Worm (Caenorhabditis elegans) whole organism, late embryonic: ENCODE measurements around the gene npr-28.

Experiments
- C08G9.2 ChIP-seq: sonication (generic microtip); optimal IDR thresholded peaks from 2 replicates; lab custom pipeline; 2016; ENCODE audit warnings: mild to moderate bottlenecking, missing genetic modification characterization, moderate library complexity, missing compliant biosample characterization
- K02D7.2 ChIP-seq: sonication (generic microtip); optimal IDR thresholded peaks from 2 replicates; lab custom pipeline; 2017; ENCODE audit warnings: mild to moderate bottlenecking, missing genetic modification characterization, missing compliant biosample characterization
- T23F11.4 ChIP-seq: fragments of 200-800 bp; sonication (Bioruptor generic); optimal IDR thresholded peaks from 2 replicates; lab custom pipeline; 2018; ENCODE audit warnings: mild to moderate bottlenecking, missing genetic modification characterization, missing compliant biosample characterization
- ceh-18 ChIP-seq: sonication (generic microtip); optimal IDR thresholded peaks from 2 replicates; lab custom pipeline; 2016; ENCODE audit warnings: missing genetic modification characterization, missing compliant biosample characterization
- ceh-2 ChIP-seq: sonication (generic microtip); optimal IDR thresholded peaks from 2 replicates; lab custom pipeline; 2016; ENCODE audit warnings: missing genotype, missing genetic modification characterization, missing compliant biosample characterization
- ceh-24 ChIP-seq: sonication (generic microtip); optimal IDR thresholded peaks from 2 replicates; lab custom pipeline; 2016; ENCODE audit warnings: mild to moderate bottlenecking, missing genetic modification characterization, missing compliant biosample characterization
- ceh-45 ChIP-seq: fragments of 200-800 bp; sonication (Bioruptor generic); IDR thresholded peaks from 2 replicates; pipeline ENCODE4 v1.3.6; 2022; ENCODE audit warnings: missing genetic modification reagents, missing genetic modification characterization, missing compliant biosample characterization
- ceh-6 ChIP-seq: fragments of 200-800 bp; sonication (Bioruptor generic); optimal IDR thresholded peaks from 2 replicates; lab custom pipeline; 2018; ENCODE audit warnings: mild to moderate bottlenecking, missing genetic modification characterization, missing compliant biosample characterization
- che-1 ChIP-seq: sonication (generic microtip); optimal IDR thresholded peaks from 2 replicates; lab custom pipeline; 2016; ENCODE audit warnings: mild to moderate bottlenecking, missing genetic modification characterization, missing compliant biosample characterization
- dmd-4 ChIP-seq: sonication (generic microtip); optimal IDR thresholded peaks from 2 replicates; lab custom pipeline; 2016; ENCODE audit warnings: borderline replicate concordance, missing genetic modification characterization, missing compliant biosample characterization
- elt-2 ChIP-seq: sonication (generic microtip); optimal IDR thresholded peaks from 2 replicates; lab custom pipeline; 2016; ENCODE audit warnings: missing genetic modification reagents, missing genetic modification characterization, missing compliant biosample characterization
- elt-4 ChIP-seq: sonication (generic microtip); optimal IDR thresholded peaks from 2 replicates; lab custom pipeline; 2016; ENCODE audit warnings: missing genetic modification characterization, missing compliant biosample characterization
- fax-1 ChIP-seq: sonication (generic microtip); optimal IDR thresholded peaks from 2 replicates; lab custom pipeline; 2016; ENCODE audit warnings: missing genotype, missing genetic modification characterization, missing compliant biosample characterization
- fkh-10 ChIP-seq: fragments of 150-350 bp; optimal IDR thresholded peaks from 2 replicates; lab custom pipeline; 2014; ENCODE audit warnings: missing biosample characterization, missing genetic modification reagents, missing genetic modification characterization
- fkh-6 ChIP-seq: sonication (generic microtip); optimal IDR thresholded peaks from 2 replicates; lab custom pipeline; 2016; ENCODE audit warnings: missing genetic modification characterization, missing compliant biosample characterization
- gmeb-2 ChIP-seq: sonication (generic microtip); optimal IDR thresholded peaks from 2 replicates; lab custom pipeline; 2016; ENCODE audit warnings: missing genetic modification characterization, inconsistent platforms, missing compliant biosample characterization
- hlh-13 ChIP-seq: fragments of 200-800 bp; sonication (Bioruptor generic); optimal IDR thresholded peaks from 2 replicates; lab custom pipeline; 2018; ENCODE audit warnings: mild to moderate bottlenecking, missing genetic modification characterization, missing compliant biosample characterization
- hlh-15 ChIP-seq: sonication (generic microtip); optimal IDR thresholded peaks from 2 replicates; lab custom pipeline; 2016; ENCODE audit warnings: missing genetic modification characterization, missing compliant biosample characterization
- hlh-8 ChIP-seq: sonication (generic microtip); optimal IDR thresholded peaks from 2 replicates; lab custom pipeline; 2016; ENCODE audit warnings: missing genotype, missing genetic modification characterization, missing compliant biosample characterization
- madf-2 ChIP-seq: sonication (generic microtip); optimal IDR thresholded peaks from 2 replicates; lab custom pipeline; 2017; ENCODE audit warnings: missing genetic modification characterization, missing compliant biosample characterization
- mec-3 ChIP-seq: sonication (generic microtip); optimal IDR thresholded peaks from 2 replicates; lab custom pipeline; 2016; ENCODE audit warnings: borderline replicate concordance, missing genetic modification characterization, missing compliant biosample characterization
- nhr-11 ChIP-seq: fragments of 150-350 bp; optimal IDR thresholded peaks from 2 replicates; lab custom pipeline; 2014; ENCODE audit warnings: missing biosample characterization, missing genetic modification characterization
- nhr-232 ChIP-seq: sonication (generic microtip); optimal IDR thresholded peaks from 2 replicates; lab custom pipeline; 2016; ENCODE audit warnings: missing genetic modification characterization, missing compliant biosample characterization
- odd-2 ChIP-seq: sonication (generic microtip); optimal IDR thresholded peaks from 2 replicates; lab custom pipeline; 2017; ENCODE audit warnings: antibody characterized with exemption, mild to moderate bottlenecking, missing genetic modification characterization, missing compliant biosample characterization
- pat-9 ChIP-seq: fragments of 200-800 bp; sonication (Bioruptor generic); optimal IDR thresholded peaks from 2 replicates; lab custom pipeline; 2018; ENCODE audit warnings: mild to moderate bottlenecking, missing genetic modification characterization, moderate library complexity, missing compliant biosample characterization
- pax-1 ChIP-seq: fragments of 150-350 bp; optimal IDR thresholded peaks from 2 replicates; lab custom pipeline; 2014; ENCODE audit warnings: missing biosample characterization, missing genetic modification characterization
- pqm-1 ChIP-seq: sonication (generic microtip); optimal IDR thresholded peaks from 2 replicates; lab custom pipeline; 2016; ENCODE audit warnings: missing genetic modification characterization, missing compliant biosample characterization
- pros-1 ChIP-seq: fragments of 150-350 bp; optimal IDR thresholded peaks from 2 replicates; lab custom pipeline; 2014; ENCODE audit warnings: missing biosample characterization, missing genetic modification reagents, missing genetic modification characterization
- rnt-1 ChIP-seq: sonication (generic microtip); optimal IDR thresholded peaks from 2 replicates; lab custom pipeline; 2016; ENCODE audit warnings: missing genetic modification characterization, missing compliant biosample characterization
- sox-4 ChIP-seq: sonication (generic microtip); optimal IDR thresholded peaks from 2 replicates; lab custom pipeline; 2017; ENCODE audit warnings: mild to moderate bottlenecking, missing genetic modification characterization, inconsistent platforms, missing compliant biosample characterization
- syd-9 ChIP-seq: sonication (generic microtip); optimal IDR thresholded peaks from 2 replicates; lab custom pipeline; 2016; ENCODE audit warnings: mild to moderate bottlenecking, missing genetic modification characterization, moderate library complexity, missing compliant biosample characterization
- tbx-2 ChIP-seq: sonication (generic microtip); optimal IDR thresholded peaks from 2 replicates; lab custom pipeline; 2016; ENCODE audit warnings: missing genetic modification characterization, missing compliant biosample characterization
- unc-3 ChIP-seq, 2 experiments: fragments of 200-800 bp in 1 of 2; sonication (Bioruptor generic) in 1 of 2; sonication (generic microtip) in 1 of 2; conservative IDR thresholded peaks in 1 of 2; optimal IDR thresholded peaks in 1 of 2; 2 replicates each; pipeline versions ENCODE4 v1.3.6 to Lab custom; 2016 to 2022; ENCODE audit warnings: missing compliant biosample characterization in 2 of 2, missing genetic modification characterization in 2 of 2, missing genetic modification reagents in 1 of 2
- zip-5 ChIP-seq: sonication (generic microtip); optimal IDR thresholded peaks from 2 replicates; lab custom pipeline; 2016; ENCODE audit warnings: missing genetic modification characterization, missing compliant biosample characterization
- ztf-16 ChIP-seq: sonication (generic microtip); optimal IDR thresholded peaks from 2 replicates; lab custom pipeline; 2017; ENCODE audit warnings: missing genetic modification characterization, missing compliant biosample characterization

npr-28 gene

ce11 chrX:8355350-8355749, 4.5 kb upstream of the npr-28 start:
- TF ChIP-seq mec-3 = no peak
- TF ChIP-seq elt-2 (tag; lab: Kevin White, UChicago) = no peak
- no peak for TF ChIP-seq fax-1 (tag; lab: Kevin White, UChicago)
- no peak for TF ChIP-seq odd-2
- TF ChIP-seq pros-1 = no peak
- TF ChIP-seq ceh-18 (tag; lab: Kevin White, UChicago) = no peak

DNA sequence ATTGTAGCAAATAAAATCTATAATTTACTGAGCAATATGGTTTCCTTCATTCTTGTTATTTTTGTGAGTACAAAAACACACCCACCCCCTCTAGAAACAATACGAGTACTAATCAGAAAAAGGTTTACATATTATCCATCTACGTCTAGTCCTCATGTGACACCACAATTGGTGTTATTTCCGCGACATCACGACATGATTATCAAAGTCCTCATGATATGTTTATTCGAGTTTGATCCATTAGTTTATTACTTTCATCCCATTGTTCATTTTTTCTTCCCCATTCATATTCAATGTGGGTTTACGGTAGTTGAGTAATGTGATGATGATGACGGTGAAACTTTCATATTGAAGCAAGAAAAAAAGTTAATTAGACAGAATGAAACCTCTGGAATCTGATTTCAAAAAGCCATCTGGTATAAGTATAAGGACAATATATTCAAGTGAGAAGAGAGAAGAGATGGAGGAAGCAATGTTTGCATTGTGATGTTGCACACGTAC, 3.5 kb upstream of the npr-28 start:
- TF ChIP-seq rnt-1 (tag; lab: Kevin White, UChicago) (no peak), madf-2 (no peak), pqm-1 (tag; lab: Kevin White, UChicago) (no peak), ceh-45 (GFP tag; lab: Robert Waterston, UW) (no peak), elt-2 (tag; lab: Kevin White, UChicago) (no peak), hlh-15 (tag; lab: Kevin White, UChicago) (no peak), syd-9 (tag; lab: Kevin White, UChicago) (no peak), fkh-6 (tag; lab: Kevin White, UChicago) (no peak)

DNA sequence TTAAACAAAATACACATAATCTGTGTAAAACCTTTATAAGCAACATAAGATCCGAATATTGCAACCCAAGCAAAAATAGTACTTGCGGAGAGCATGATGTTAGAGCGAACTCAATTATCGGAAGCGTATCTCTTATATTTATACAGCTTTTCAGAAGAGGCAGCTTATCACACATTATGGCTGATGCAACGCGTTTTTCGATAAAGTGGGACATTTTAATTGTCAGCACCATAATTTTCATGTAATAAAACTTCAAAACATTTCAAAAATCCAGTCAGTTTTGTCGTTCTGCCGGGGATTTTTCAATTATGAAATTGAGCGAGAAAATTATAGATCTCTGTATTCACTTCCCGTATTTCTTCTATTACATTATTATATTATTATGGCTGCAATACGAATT, 4.6 kb downstream of the npr-28 start, which contains the start of gene drd-5:
drd-5 (minus strand) TSS at position 101 of the 400 bp plus-strand sequence.
- TF ChIP-seq fkh-10 (GFP tag; lab: Kevin White, UChicago) (no peak), pat-9 (tag; lab: Kevin White, UChicago) (no peak), nhr-11 (no peak), syd-9 (tag; lab: Kevin White, UChicago) (no peak), pros-1 (no peak), hlh-13 (no peak), ceh-18 (tag; lab: Kevin White, UChicago) (no peak), T23F11.4 (no peak), tbx-2 (tag; lab: Kevin White, UChicago) (no peak)

- TF ChIP-seq pat-9 (tag; lab: Kevin White, UChicago) (no peak), dmd-4 (tag; lab: Kevin White, UChicago) (no peak), pax-1 (no peak), C08G9.2 (tag; lab: Kevin White, UChicago) (no peak), K02D7.2 (no peak), zip-5 (tag; lab: Kevin White, UChicago) (no peak), ceh-24 (tag; lab: Kevin White, UChicago) (no peak), unc-3 (GFP tag; conservative IDR thresholded peaks at IDR 0.05; lab: Robert Waterston, UW) (no peak), unc-3 (tag; optimal IDR thresholded peaks at IDR 0.05; lab: Kevin White, UChicago) (no peak), hlh-8 (no peak), tbx-2 (tag; lab: Kevin White, UChicago) (no peak), ztf-16 (no peak), nhr-232 (tag; lab: Kevin White, UChicago) (no peak), elt-4 (no peak), ceh-18 (tag; lab: Kevin White, UChicago) (no peak), gmeb-2 (tag; lab: Kevin White, UChicago) (no peak), che-1 (tag; lab: Kevin White, UChicago) (no peak), rnt-1 (tag; lab: Kevin White, UChicago) (no peak), ceh-2 (no peak)
These were observed 9.2 kb downstream of the npr-28 start, which contains the start of gene F55E10.1 for ce11 chrX:8341675-8342074. F55E10.1 (plus strand) TSS chrX:8341975.

DNA sequence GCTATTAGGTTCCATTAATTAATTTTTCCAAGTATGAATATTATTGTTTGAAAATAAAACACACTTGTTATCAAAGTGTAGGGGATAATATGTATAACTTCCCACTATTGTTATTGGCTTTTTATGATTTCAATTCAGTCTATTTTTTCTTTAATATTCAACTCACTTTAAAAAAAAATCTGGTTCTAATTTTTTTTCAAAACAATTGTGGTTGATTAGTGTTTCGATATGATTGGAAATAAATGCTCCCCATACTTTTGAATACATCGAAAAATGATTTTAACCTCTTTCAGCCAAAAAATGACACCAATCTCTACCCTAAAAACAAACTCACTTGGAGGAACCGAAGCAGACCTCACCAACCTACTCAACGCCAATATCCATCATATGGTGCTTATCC, 10.5 kb downstream of the npr-28 start, which contains the start of gene F55E10.2:
F55E10.2 (plus strand) TSS at position 301 of the 400 bp plus-strand sequence.
- TF ChIP-seq sox-4 (tag; lab: Kevin White, UChicago) = no peak
- TF ChIP-seq fax-1 (tag; lab: Kevin White, UChicago) = no peak
- no peak for TF ChIP-seq ceh-6 (GFP tag; lab: Kevin White, UChicago)
- no peak for TF ChIP-seq gmeb-2 (tag; lab: Kevin White, UChicago)
- TF ChIP-seq, all 69 proteins: peak for 0
